Fruit fly (Drosophila melanogaster): Measurements from ENCODE around the gene X11Lbeta.
A peak's percentile ranks its signal among the peaks of the same experiment; 100 is the strongest.

The X11Lbeta gene

DNA sequence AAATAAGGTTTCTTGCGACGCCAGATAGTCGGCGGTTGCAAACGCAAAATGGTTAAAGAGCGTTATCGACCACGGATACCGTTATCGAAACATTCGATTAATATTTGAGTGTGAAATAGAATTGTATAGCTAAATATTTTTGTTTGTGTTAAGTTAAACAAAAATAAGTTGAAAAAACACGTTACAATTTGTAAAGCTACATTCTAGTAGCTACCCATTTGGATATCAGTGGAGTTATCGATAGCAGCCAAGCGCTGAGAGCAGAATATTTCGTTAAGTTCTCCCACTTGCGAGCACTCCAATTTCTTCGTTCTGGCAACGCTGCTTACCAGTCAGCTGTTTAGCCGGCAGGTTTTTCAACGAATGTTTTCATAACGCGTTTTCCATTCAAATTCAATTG lies 31.7 kb upstream of the X11Lbeta start, which contains the start of the genes Hmr and CG2124 (continued):
- TF ChIP-seq CG7556 (GFP tag; optimal IDR thresholded peaks at IDR 0.05) (no peak), sc (optimal IDR thresholded peaks at IDR 0.05) (no peak), sc (GFP tag; optimal IDR thresholded peaks at IDR 0.05) (no peak), CG3163 (GFP tag; optimal IDR thresholded peaks at IDR 0.05) (no peak), CG14710 (tag; optimal IDR thresholded peaks at IDR 0.05) (peak; percentile 37), Bdp1 (GFP tag; optimal IDR thresholded peaks at IDR 0.05) (no peak), Med (GFP tag) (peak; percentile 61), CG10274 (GFP tag; optimal IDR thresholded peaks at IDR 0.05) (no peak), ro (GFP tag; IDR thresholded peaks at IDR 0.05) (no peak), ftz-f1 (GFP tag; optimal IDR thresholded peaks at IDR 0.05) (no peak), stc (GFP tag; IDR thresholded peaks at IDR 0.05) (no peak), CG16815 (GFP tag; optimal IDR thresholded peaks at IDR 0.05) (no peak), CG4328 (GFP tag; optimal IDR thresholded peaks at IDR 0.05) (no peak), hth (optimal IDR thresholded peaks at IDR 0.05) (no peak), CG2116 (GFP tag; optimal IDR thresholded peaks at IDR 0.05) (peak; percentile 79), Fer3 (tag; optimal IDR thresholded peaks at IDR 0.05) (no peak), Bgb (GFP tag; IDR thresholded peaks at IDR 0.05; ENCODE audit: partially characterized antibody) (peak; percentile 46), lab (GFP tag; optimal IDR thresholded peaks at IDR 0.05) (no peak), CG13123 (GFP tag; optimal IDR thresholded peaks at IDR 0.05) (no peak), GATAe (GFP tag; conservative IDR thresholded peaks at IDR 0.05) (no peak), CoRest (tag; optimal IDR thresholded peaks at IDR 0.05) (no peak), jumu (GFP tag; optimal IDR thresholded peaks at IDR 0.05) (no peak), pb (GFP tag; optimal IDR thresholded peaks at IDR 0.05) (no peak), dpn (GFP tag; optimal IDR thresholded peaks at IDR 0.05) (no peak), Hr3 (GFP tag; optimal IDR thresholded peaks at IDR 0.05) (no peak), CG17612 (GFP tag; IDR thresholded peaks at IDR 0.05) (no peak), row (GFP tag; IDR thresholded peaks at IDR 0.05) (0 out of 3 replicates have a peak, but pooled peaks have one; percentile 15), Nf-YA (GFP tag; IDR thresholded peaks at IDR 0.05) (no peak), CG31441 (GFP tag; IDR thresholded peaks at IDR 0.05) (no peak), E2f2 (GFP tag; IDR thresholded peaks at IDR 0.05) (peak; percentile 45), grn (GFP tag; optimal IDR thresholded peaks at IDR 0.05) (no peak), Adf1 (GFP tag; IDR thresholded peaks at IDR 0.05) (no peak), lbe (GFP tag; optimal IDR thresholded peaks at IDR 0.05) (no peak), grau (tag; optimal IDR thresholded peaks at IDR 0.05) (no peak), vfl (GFP tag; optimal IDR thresholded peaks at IDR 0.05) (no peak), Dp (GFP tag; optimal IDR thresholded peaks at IDR 0.05) (peak; percentile 46), chif (GFP tag; optimal IDR thresholded peaks at IDR 0.05) (no peak), chn (GFP tag; optimal IDR thresholded peaks at IDR 0.05) (no peak), CG10979 (tag; optimal IDR thresholded peaks at IDR 0.05) (no peak), CG11247 (GFP tag; IDR thresholded peaks at IDR 0.05) (no peak), CG31365 (tag; optimal IDR thresholded peaks at IDR 0.05) (no peak), NC2β (GFP tag; optimal IDR thresholded peaks at IDR 0.05) (no peak), seq (GFP tag; IDR thresholded peaks at IDR 0.05) (no peak), gsb (GFP tag; IDR thresholded peaks at IDR 0.05) (no peak), Bteb2 (GFP tag; optimal IDR thresholded peaks at IDR 0.05) (no peak), CG6854 (GFP tag; optimal IDR thresholded peaks at IDR 0.05) (no peak), CG33557 (GFP tag; optimal IDR thresholded peaks at IDR 0.05) (no peak), Camta (GFP tag; optimal IDR thresholded peaks at IDR 0.05) (no peak), Aef1 (GFP tag; IDR thresholded peaks at IDR 0.05) (no peak), Nf-YB (GFP tag; optimal IDR thresholded peaks at IDR 0.05) (no peak), CG17361 (GFP tag; IDR thresholded peaks at IDR 0.05) (no peak), CG11398 (GFP tag; optimal IDR thresholded peaks at IDR 0.05) (no peak), CG13894 (tag; optimal IDR thresholded peaks at IDR 0.05) (no peak)
